Worm (Caenorhabditis elegans) whole organism, L4 larva: ENCODE measurements around the gene bath-10.

ENCODE experiments used
- ceh-44 ChIP-seq: fragments of 200-800 bp; sonication (Bioruptor generic); IDR thresholded peaks from 2 replicates; pipeline ENCODE4 v1.3.6; 2022; ENCODE audit warnings: missing genetic modification reagents, missing genetic modification characterization, missing compliant biosample characterization
- php-3 ChIP-seq: fragments of 200-800 bp; sonication (Bioruptor generic); IDR thresholded peaks from 2 replicates; pipeline ENCODE4 v1.3.6; 2022; ENCODE audit warnings: missing genetic modification reagents, missing genetic modification characterization, missing compliant biosample characterization

ce11 chrII:3346328-3346780 is 28.5 kb upstream of the bath-10 start, which contains the start of gene bath-30:
- TF ChIP-seq ceh-44 (GFP tag; lab: Robert Waterston, UW) (no peak), php-3 (GFP tag; lab: Robert Waterston, UW) (no peak)
